Fruit fly (Drosophila melanogaster): ENCODE results near the gene Nepl13.

The Nepl13 gene

dm6 chr3R:22760988-22761387, at the start of gene Nepl13:
TSS of gene Nepl13 (minus strand) at chr3R:22761076.
- TF ChIP-seq CG34367 (tag; optimal IDR thresholded peaks at IDR 0.05) (no peak), rn (GFP tag; IDR thresholded peaks at IDR 0.05) (no peak), CG17806 (tag; optimal IDR thresholded peaks at IDR 0.05) (no peak), CG12605 (GFP tag; IDR thresholded peaks at IDR 0.05) (no peak), gl (tag; optimal IDR thresholded peaks at IDR 0.05) (no peak), CG15710 (tag; optimal IDR thresholded peaks at IDR 0.05) (no peak), CG32121 (GFP tag; IDR thresholded peaks at IDR 0.05) (no peak), Pif1A (GFP tag; optimal IDR thresholded peaks at IDR 0.05) (no peak), D1 (tag; optimal IDR thresholded peaks at IDR 0.05) (no peak), CG9948 (tag; optimal IDR thresholded peaks at IDR 0.05) (no peak), CG4496 (GFP tag; IDR thresholded peaks at IDR 0.05) (no peak)

dm6 chr3R:22810277-22810676, 49.4 kb upstream of the Nepl13 start:
- TF ChIP-seq CG8301 (tag; optimal IDR thresholded peaks at IDR 0.05) = no peak
- TF ChIP-seq CG8159 (tag; optimal IDR thresholded peaks at IDR 0.05) = no peak
- TF ChIP-seq CG9948 (tag; optimal IDR thresholded peaks at IDR 0.05) = no peak
- TF ChIP-seq rn (GFP tag; IDR thresholded peaks at IDR 0.05) = no peak
- no peak for TF ChIP-seq EcR (GFP tag; optimal IDR thresholded peaks at IDR 0.05)
- no peak for TF ChIP-seq fd96Ca (GFP tag; IDR thresholded peaks at IDR 0.05)
- TF ChIP-seq Pif1A (GFP tag; optimal IDR thresholded peaks at IDR 0.05) = no peak
- TF ChIP-seq CG15710 (tag; optimal IDR thresholded peaks at IDR 0.05) = no peak
- no peak for TF ChIP-seq gl (tag; optimal IDR thresholded peaks at IDR 0.05)
- no peak for TF ChIP-seq D1 (tag; optimal IDR thresholded peaks at IDR 0.05)
- TF ChIP-seq CG13204 (GFP tag; optimal IDR thresholded peaks at IDR 0.05) = no peak
- no peak for TF ChIP-seq CG32121 (GFP tag; IDR thresholded peaks at IDR 0.05)
- no peak for TF ChIP-seq CG17806 (tag; optimal IDR thresholded peaks at IDR 0.05)
- TF ChIP-seq CG34367 (tag; optimal IDR thresholded peaks at IDR 0.05) = no peak
- no peak for TF ChIP-seq CG14655 (GFP tag; optimal IDR thresholded peaks at IDR 0.05)

dm6 chr3R:22807132-22807531, 46.3 kb upstream of the Nepl13 start:
- TF ChIP-seq EcR (GFP tag; optimal IDR thresholded peaks at IDR 0.05) = no peak
- TF ChIP-seq CG8159 (tag; optimal IDR thresholded peaks at IDR 0.05) = peak; percentile 16

dm6 chr3R:22803655-22804341, 42.9 kb upstream of the Nepl13 start, which contains the start of gene CG7031:
TSS of gene CG7031 (plus strand) at chr3R:22804291.
- no peak for TF ChIP-seq CG13204 (GFP tag; optimal IDR thresholded peaks at IDR 0.05)
- no peak for TF ChIP-seq CG34367 (tag; optimal IDR thresholded peaks at IDR 0.05)
- TF ChIP-seq CG4496 (GFP tag; IDR thresholded peaks at IDR 0.05) = peak; percentile 65
- no peak for TF ChIP-seq CG15710 (tag; optimal IDR thresholded peaks at IDR 0.05)
- no peak for TF ChIP-seq CG12605 (GFP tag; IDR thresholded peaks at IDR 0.05)
- TF ChIP-seq D1 (tag; optimal IDR thresholded peaks at IDR 0.05) = no peak
- no peak for TF ChIP-seq CG14655 (GFP tag; optimal IDR thresholded peaks at IDR 0.05)
- no peak for TF ChIP-seq EcR (GFP tag; optimal IDR thresholded peaks at IDR 0.05)
- TF ChIP-seq CG32121 (GFP tag; IDR thresholded peaks at IDR 0.05) = peak; percentile 33; the same call in 1 of the 2 replicates
- TF ChIP-seq rn (GFP tag; IDR thresholded peaks at IDR 0.05) = no peak
- no peak for TF ChIP-seq Pif1B (GFP tag; optimal IDR thresholded peaks at IDR 0.05)

dm6 chr3R:22793953-22794352, 33.1 kb upstream of the Nepl13 start:
- TF ChIP-seq gl (tag; optimal IDR thresholded peaks at IDR 0.05) = no peak
- TF ChIP-seq CG10348 (GFP tag; IDR thresholded peaks at IDR 0.05) = no peak
- TF ChIP-seq CG34367 (tag; optimal IDR thresholded peaks at IDR 0.05) = no peak
- TF ChIP-seq fd96Ca (GFP tag; IDR thresholded peaks at IDR 0.05) = no peak
- no peak for TF ChIP-seq CG8301 (tag; optimal IDR thresholded peaks at IDR 0.05)
- no peak for TF ChIP-seq CG12605 (GFP tag; IDR thresholded peaks at IDR 0.05)
- no peak for TF ChIP-seq Ets98B (GFP tag; IDR thresholded peaks at IDR 0.05)
- no peak for TF ChIP-seq Snoo (tag; optimal IDR thresholded peaks at IDR 0.05)
- TF ChIP-seq CG13204 (GFP tag; optimal IDR thresholded peaks at IDR 0.05) = no peak
- TF ChIP-seq EcR (GFP tag; optimal IDR thresholded peaks at IDR 0.05) = no peak
- TF ChIP-seq CG9948 (tag; optimal IDR thresholded peaks at IDR 0.05) = no peak
- no peak for TF ChIP-seq Pif1A (GFP tag; optimal IDR thresholded peaks at IDR 0.05)
- no peak for TF ChIP-seq D1 (tag; optimal IDR thresholded peaks at IDR 0.05)
- no peak for TF ChIP-seq CG14655 (GFP tag; optimal IDR thresholded peaks at IDR 0.05)
- TF ChIP-seq CG15710 (tag; optimal IDR thresholded peaks at IDR 0.05) = no peak
- TF ChIP-seq CG17806 (tag; optimal IDR thresholded peaks at IDR 0.05) = no peak
- TF ChIP-seq CG32121 (GFP tag; IDR thresholded peaks at IDR 0.05) = no peak
- TF ChIP-seq Pif1B (GFP tag; optimal IDR thresholded peaks at IDR 0.05) = no peak

dm6 chr3R:22789106-22789505, 28.2 kb upstream of the Nepl13 start:
- no peak for TF ChIP-seq Pif1A (GFP tag; optimal IDR thresholded peaks at IDR 0.05)
- TF ChIP-seq CG4496 (GFP tag; IDR thresholded peaks at IDR 0.05) = no peak
- TF ChIP-seq CG13204 (GFP tag; optimal IDR thresholded peaks at IDR 0.05) = no peak
- TF ChIP-seq CG12605 (GFP tag; IDR thresholded peaks at IDR 0.05) = no peak
- no peak for TF ChIP-seq CG14655 (GFP tag; optimal IDR thresholded peaks at IDR 0.05)
- no peak for TF ChIP-seq CG17806 (tag; optimal IDR thresholded peaks at IDR 0.05)
- TF ChIP-seq CG10348 (GFP tag; IDR thresholded peaks at IDR 0.05) = no peak
- no peak for TF ChIP-seq D1 (tag; optimal IDR thresholded peaks at IDR 0.05)
- no peak for TF ChIP-seq CG15710 (tag; optimal IDR thresholded peaks at IDR 0.05)

All from whole organism, pupa.